Fruit fly (Drosophila melanogaster) whole organism, embryonic: ENCODE measurements around the gene Nagk.

Source experiments
- ATbp ChIP-seq: fragments of 200-800 bp; sonication (Bioruptor generic); optimal IDR thresholded peaks from 2 replicates; lab custom pipeline; 2017; ENCODE audit warnings: missing biosample characterization, mild to moderate bottlenecking, missing genetic modification characterization, missing genetic modification reagents
- Bdp1 ChIP-seq: fragments of 200-800 bp; sonication (Bioruptor generic); optimal IDR thresholded peaks from 3 replicates; lab custom pipeline; 2016; ENCODE audit warnings: missing biosample characterization, missing genetic modification characterization
- Bgb ChIP-seq: fragments of 200-800 bp; sonication (Bioruptor generic); IDR thresholded peaks from 2 replicates; pipeline ENCODE4 v1.3.6; 2022; ENCODE audit warnings: missing biosample characterization, missing genetic modification characterization; ENCODE audit not compliant: partially characterized antibody
- CG10366 ChIP-seq: fragments of 200-800 bp; sonication (Bioruptor generic); IDR thresholded peaks from 2 replicates; pipeline ENCODE4 v1.3.6; 2022; ENCODE audit warnings: missing biosample characterization, missing genetic modification characterization
- CG10565 ChIP-seq: fragments of 200-800 bp; sonication (Bioruptor generic); optimal IDR thresholded peaks from 3 replicates; lab custom pipeline; 2016; ENCODE audit warnings: missing biosample characterization, mild to moderate bottlenecking, missing genetic modification characterization
- CG10959 ChIP-seq: fragments of 200-800 bp; sonication (Bioruptor generic); IDR thresholded peaks from 2 replicates; pipeline ENCODE4 v1.3.6; 2022; ENCODE audit warnings: missing biosample characterization, missing genetic modification characterization
- CG11695 ChIP-seq: fragments of 200-800 bp; sonication (Bioruptor generic); IDR thresholded peaks from 3 replicates; pipeline ENCODE4 v1.3.6; 2022; ENCODE audit warnings: missing biosample characterization, missing genetic modification characterization
- CG12071 ChIP-seq: fragments of 200-800 bp; sonication (Bioruptor generic); optimal IDR thresholded peaks from 3 replicates; lab custom pipeline; 2018; ENCODE audit warnings: missing biosample characterization, mild to moderate bottlenecking, missing genetic modification characterization
- CG12299 ChIP-seq: fragments of 200-800 bp; sonication (Bioruptor generic); optimal IDR thresholded peaks from 2 replicates; lab custom pipeline; 2018; ENCODE audit warnings: missing biosample characterization, mild to moderate bottlenecking, missing genetic modification characterization
- CG13894 ChIP-seq: fragments of 200-800 bp; sonication (Bioruptor generic); optimal IDR thresholded peaks from 3 replicates; lab custom pipeline; 2018; ENCODE audit warnings: missing biosample characterization, mild to moderate bottlenecking, missing genetic modification characterization, moderate library complexity
- CG15696 ChIP-seq: fragments of 200-800 bp; sonication (Bioruptor generic); optimal IDR thresholded peaks from 2 replicates; lab custom pipeline; 2019; ENCODE audit warnings: missing biosample characterization, mild to moderate bottlenecking, missing genetic modification characterization, moderate library complexity
- CG16779 ChIP-seq: fragments of 200-800 bp; sonication (Bioruptor generic); IDR thresholded peaks from 2 replicates; pipeline ENCODE4 v1.3.6; 2022; ENCODE audit warnings: missing biosample characterization, missing genetic modification characterization
- CG16813 ChIP-seq: fragments of 200-800 bp; sonication (Bioruptor generic); IDR thresholded peaks from 3 replicates; pipeline ENCODE4 v1.3.6; 2022; ENCODE audit warnings: missing biosample characterization, missing genetic modification characterization; ENCODE audit not compliant: partially characterized antibody
- CG18764 ChIP-seq: fragments of 200-800 bp; sonication (Bioruptor generic); optimal IDR thresholded peaks from 3 replicates; lab custom pipeline; 2016; ENCODE audit warnings: missing biosample characterization, missing genetic modification characterization
- CG30403 ChIP-seq: fragments of 200-800 bp; sonication (Bioruptor generic); optimal IDR thresholded peaks from 3 replicates; lab custom pipeline; 2016; ENCODE audit warnings: missing biosample characterization, missing genetic modification characterization
- CG31365 ChIP-seq: fragments of 200-800 bp; sonication (Bioruptor generic); optimal IDR thresholded peaks from 2 replicates; lab custom pipeline; 2018; ENCODE audit warnings: missing biosample characterization, mild to moderate bottlenecking, missing genetic modification characterization
- CG31388 ChIP-seq: fragments of 200-800 bp; sonication (Bioruptor generic); optimal IDR thresholded peaks from 2 replicates; lab custom pipeline; 2016; ENCODE audit warnings: missing biosample characterization, missing genetic modification characterization
- CG32772 ChIP-seq: fragments of 200-800 bp; sonication (Bioruptor generic); IDR thresholded peaks from 2 replicates; pipeline ENCODE4 v1.3.6; 2022; ENCODE audit warnings: missing biosample characterization, missing genetic modification characterization
- CG6683 ChIP-seq: fragments of 200-800 bp; sonication (Bioruptor generic); optimal IDR thresholded peaks from 2 replicates; lab custom pipeline; 2017; ENCODE audit warnings: missing biosample characterization, mild to moderate bottlenecking, missing genetic modification characterization, missing genetic modification reagents
- CG7745 ChIP-seq: fragments of 200-800 bp; sonication (Bioruptor generic); optimal IDR thresholded peaks from 2 replicates; lab custom pipeline; 2018; ENCODE audit warnings: missing biosample characterization, mild to moderate bottlenecking, missing genetic modification characterization, moderate library complexity
- Doc3 ChIP-seq: fragments of 200-800 bp; sonication (Bioruptor generic); IDR thresholded peaks from 3 replicates; pipeline ENCODE4 v1.3.6; 2022; ENCODE audit warnings: missing biosample characterization, missing genetic modification characterization; ENCODE audit not compliant: partially characterized antibody
- E2f1 ChIP-seq: fragments of 200-800 bp; sonication (Bioruptor generic); IDR thresholded peaks from 2 replicates; pipeline ENCODE4 v1.3.6; 2022; ENCODE audit warnings: missing biosample characterization, missing genetic modification characterization
- HLH3B ChIP-seq: fragments of 200-800 bp; sonication (Bioruptor generic); IDR thresholded peaks from 2 replicates; pipeline ENCODE4 v1.3.6; 2022; ENCODE audit warnings: missing biosample characterization, missing genetic modification characterization
- HmgZ ChIP-seq: fragments of 200-800 bp; sonication (Bioruptor generic); optimal IDR thresholded peaks from 2 replicates; lab custom pipeline; 2018; ENCODE audit warnings: missing biosample characterization, mild to moderate bottlenecking, missing genetic modification characterization
- Hr3 ChIP-seq: fragments of 200-800 bp; sonication (Bioruptor generic); optimal IDR thresholded peaks from 3 replicates; lab custom pipeline; 2016; ENCODE audit warnings: missing biosample characterization, missing genetic modification characterization
- Max ChIP-seq: fragments of 200-800 bp; sonication (Bioruptor generic); optimal IDR thresholded peaks from 2 replicates; lab custom pipeline; 2016; ENCODE audit warnings: missing biosample characterization, mild to moderate bottlenecking, missing genetic modification characterization
- Mrtf ChIP-seq: fragments of 200-800 bp; sonication (Bioruptor generic); IDR thresholded peaks from 3 replicates; pipeline ENCODE4 v1.3.6; 2022; ENCODE audit warnings: missing biosample characterization, missing genetic modification characterization
- Neu2 ChIP-seq: fragments of 200-800 bp; sonication (Bioruptor generic); optimal IDR thresholded peaks from 3 replicates; lab custom pipeline; 2016; ENCODE audit warnings: missing biosample characterization, missing genetic modification characterization, borderline replicate concordance
- Poxn ChIP-seq: fragments of 200-800 bp; sonication (Bioruptor generic); IDR thresholded peaks from 2 replicates; pipeline ENCODE4 v1.3.6; 2022; ENCODE audit warnings: missing biosample characterization, missing genetic modification characterization
- al ChIP-seq: fragments of 200-800 bp; sonication (Bioruptor generic); IDR thresholded peaks from 2 replicates; pipeline ENCODE4 v1.3.6; 2022; ENCODE audit warnings: missing biosample characterization, missing genetic modification characterization
- bcd ChIP-seq: fragments of 200-800 bp; sonication (Bioruptor generic); optimal IDR thresholded peaks from 2 replicates; lab custom pipeline; 2017; ENCODE audit warnings: missing biosample characterization, mild to moderate bottlenecking, missing genetic modification characterization
- dan ChIP-seq: fragments of 200-800 bp; sonication (Bioruptor generic); IDR thresholded peaks from 2 replicates; pipeline ENCODE4 v1.3.6; 2022; ENCODE audit warnings: missing biosample characterization, missing genetic modification characterization
- dimm ChIP-seq: fragments of 200-800 bp; sonication (Bioruptor generic); IDR thresholded peaks from 2 replicates; pipeline ENCODE4 v1.3.6; 2022; ENCODE audit warnings: missing biosample characterization, missing genetic modification characterization
- disco-r ChIP-seq: fragments of 200-800 bp; sonication (Bioruptor generic); optimal IDR thresholded peaks from 2 replicates; lab custom pipeline; 2016; ENCODE audit warnings: missing biosample characterization, missing genetic modification characterization
- ems ChIP-seq: fragments of 200-800 bp; sonication (Bioruptor generic); optimal IDR thresholded peaks from 3 replicates; lab custom pipeline; 2016; ENCODE audit warnings: missing biosample characterization, missing genetic modification characterization
- gcm2 ChIP-seq: fragments of 200-800 bp; sonication (Bioruptor generic); optimal IDR thresholded peaks from 2 replicates; lab custom pipeline; 2016; ENCODE audit warnings: missing biosample characterization, missing genetic modification characterization
- gfzf ChIP-seq: fragments of 200-800 bp; sonication (Bioruptor generic); optimal IDR thresholded peaks from 2 replicates; lab custom pipeline; 2016; ENCODE audit warnings: missing biosample characterization, mild to moderate bottlenecking, missing genetic modification characterization, moderate library complexity
- gsb ChIP-seq: fragments of 200-800 bp; sonication (Bioruptor generic); IDR thresholded peaks from 2 replicates; pipeline ENCODE4 v1.3.6; 2022; ENCODE audit warnings: missing biosample characterization, missing genetic modification characterization
- lmd ChIP-seq: fragments of 200-800 bp; sonication (Bioruptor generic); IDR thresholded peaks from 2 replicates; pipeline ENCODE4 v1.3.6; 2022; ENCODE audit warnings: missing biosample characterization, missing genetic modification characterization
- lov ChIP-seq, 2 experiments: fragments of 200-800 bp in 1 of 2; fragments of >200 bp in 1 of 2; sonication (Bioruptor generic) in 1 of 2; IDR thresholded peaks in 1 of 2; optimal IDR thresholded peaks in 1 of 2; 2 replicates in 1 of 2; 3 replicates in 1 of 2; pipeline versions ENCODE4 v1.3.6 to Lab custom; 2017 to 2022; ENCODE audit warnings: missing biosample characterization in 1 of 2, missing genetic modification characterization in 1 of 2
- mirr ChIP-seq: fragments of 200-800 bp; sonication (Bioruptor generic); optimal IDR thresholded peaks from 3 replicates; lab custom pipeline; 2018; ENCODE audit warnings: missing biosample characterization, mild to moderate bottlenecking, missing genetic modification characterization
- mld ChIP-seq: fragments of 200-800 bp; sonication (Bioruptor generic); IDR thresholded peaks from 3 replicates; pipeline ENCODE4 v1.3.6; 2022; ENCODE audit warnings: missing biosample characterization, missing genetic modification characterization; ENCODE audit not compliant: partially characterized antibody
- slbo ChIP-seq: fragments of 200-800 bp; sonication (Bioruptor generic); IDR thresholded peaks from 2 replicates; pipeline ENCODE4 v1.3.6; 2022; ENCODE audit warnings: missing biosample characterization, missing genetic modification characterization
- sna ChIP-seq: fragments of 200-800 bp; sonication (Bioruptor generic); IDR thresholded peaks from 2 replicates; pipeline ENCODE4 v1.3.6; 2022; ENCODE audit warnings: missing biosample characterization, missing genetic modification characterization; ENCODE audit not compliant: partially characterized antibody
- ssp ChIP-seq: fragments of 200-800 bp; sonication (Bioruptor generic); IDR thresholded peaks from 2 replicates; pipeline ENCODE4 v1.3.6; 2022; ENCODE audit warnings: missing biosample characterization, missing genetic modification characterization
- tgo ChIP-seq: fragments of 200-800 bp; sonication (Bioruptor generic); IDR thresholded peaks from 3 replicates; pipeline ENCODE4 v1.3.6; 2022; ENCODE audit warnings: missing biosample characterization, missing genetic modification characterization
- vvl ChIP-seq: fragments of 200-800 bp; sonication (Bioruptor generic); IDR thresholded peaks from 2 replicates; pipeline ENCODE4 v1.3.6; 2022; ENCODE audit warnings: missing biosample characterization, missing genetic modification characterization
- zen2 ChIP-seq: fragments of 200-800 bp; sonication (Bioruptor generic); IDR thresholded peaks from 3 replicates; pipeline ENCODE4 v1.3.6; 2022; ENCODE audit warnings: missing biosample characterization, missing genetic modification characterization; ENCODE audit not compliant: partially characterized antibody

Gene Nagk

dm6 chr3R:15342926-15343685 is at the start of gene Nagk (continued):
- no peak for TF ChIP-seq CG12299
- peak; percentile 57 for TF ChIP-seq gcm2 (GFP tag; lab: Kevin White, UChicago)
- TF ChIP-seq gsb (GFP tag; lab: Robert Waterston, UW), result no peak
- peak; percentile 19; the same call in 1 of the 3 replicates for TF ChIP-seq CG11695
- 0 out of 2 replicates have a peak, but pooled peaks have one; percentile 35 for TF ChIP-seq E2f1
- no peak for TF ChIP-seq tgo (GFP tag; lab: Robert Waterston, UW)
- no peak for TF ChIP-seq sna (GFP tag; lab: Robert Waterston, UW)
- no peak for TF ChIP-seq CG18764 (GFP tag; lab: Kevin White, UChicago)
- no peak for TF ChIP-seq CG6683 (GFP tag; lab: Kevin White, UChicago)
- no peak for TF ChIP-seq CG10565
- TF ChIP-seq CG31365 (tag; lab: Kevin White, UChicago), result no peak
- peak; percentile 67 for TF ChIP-seq Max
- no peak for TF ChIP-seq CG15696 (tag; lab: Kevin White, UChicago)
- no peak for TF ChIP-seq Doc3 (GFP tag; lab: Robert Waterston, UW)
- no peak for TF ChIP-seq CG10959 (GFP tag; lab: Robert Waterston, UW)
- TF ChIP-seq Mrtf, result peak; percentile 5; the same call in 1 of the 3 replicates
- TF ChIP-seq disco-r (GFP tag; lab: Kevin White, UChicago), result peak; percentile 11
- TF ChIP-seq mirr (GFP tag; lab: Kevin White, UChicago), result peak; percentile 31
- TF ChIP-seq Poxn (GFP tag; lab: Robert Waterston, UW), result no peak
- peak; percentile 77 for TF ChIP-seq Hr3
- TF ChIP-seq CG32772 (GFP tag; lab: Robert Waterston, UW), result no peak
- peak; percentile 29; the same call in 1 of the 2 replicates for TF ChIP-seq CG10366 (GFP tag; lab: Robert Waterston, UW)
- TF ChIP-seq lov (optimal IDR thresholded peaks at IDR 0.05; lab: Kevin White, UChicago), result no peak
- no peak for TF ChIP-seq lov (GFP tag; IDR thresholded peaks at IDR 0.05; lab: Robert Waterston, UW)
- TF ChIP-seq bcd (GFP tag; lab: Kevin White, UChicago), result peak; percentile 61
- peak; percentile 63; the same call in 1 of the 2 replicates for TF ChIP-seq Bgb (GFP tag; lab: Robert Waterston, UW)
- TF ChIP-seq CG13894 (tag; lab: Kevin White, UChicago), result peak; percentile 39
- TF ChIP-seq slbo, result peak; percentile 71
- peak; percentile 4 for TF ChIP-seq CG12071 (GFP tag; lab: Kevin White, UChicago)
- no peak for TF ChIP-seq Neu2 (GFP tag; lab: Kevin White, UChicago)
- TF ChIP-seq lmd (GFP tag; lab: Robert Waterston, UW), result 0 out of 2 replicates have a peak, but pooled peaks have one; percentile 18
- TF ChIP-seq mld (GFP tag; lab: Robert Waterston, UW), result no peak; the same call in 2 of the 3 replicates
- no peak for TF ChIP-seq CG7745 (tag; lab: Kevin White, UChicago)
- TF ChIP-seq CG16813, result no peak
- TF ChIP-seq Bdp1 (GFP tag; lab: Kevin White, UChicago), result no peak
- TF ChIP-seq ssp (GFP tag; lab: Robert Waterston, UW), result peak; percentile 46
- peak; percentile 77 for TF ChIP-seq CG30403 (GFP tag; lab: Kevin White, UChicago)
- peak; percentile 39 for TF ChIP-seq HLH3B (GFP tag; lab: Robert Waterston, UW)
- TF ChIP-seq ATbp (GFP tag; lab: Kevin White, UChicago), result no peak
- TF ChIP-seq ems (GFP tag; lab: Kevin White, UChicago), result peak; percentile 43
- peak; percentile 5 for TF ChIP-seq HmgZ (tag; lab: Kevin White, UChicago)
- TF ChIP-seq CG16779 (GFP tag; lab: Robert Waterston, UW), result no peak
- peak; percentile 57 for TF ChIP-seq CG31388 (GFP tag; lab: Kevin White, UChicago)
- no peak for TF ChIP-seq gfzf (GFP tag; lab: Kevin White, UChicago)
- peak; percentile 13; the same call in 1 of the 2 replicates for TF ChIP-seq vvl (GFP tag; lab: Robert Waterston, UW)
- TF ChIP-seq dan (GFP tag; lab: Robert Waterston, UW), result no peak
- 0 out of 2 replicates have a peak, but pooled peaks have one; percentile 9 for TF ChIP-seq al (GFP tag; lab: Robert Waterston, UW)
- no peak for TF ChIP-seq zen2
- TF ChIP-seq dimm (GFP tag; lab: Robert Waterston, UW), result no peak
